Comparison of ENCODE assay signal across 6 fruit fly cellular contexts in the genomic region with DNA sequence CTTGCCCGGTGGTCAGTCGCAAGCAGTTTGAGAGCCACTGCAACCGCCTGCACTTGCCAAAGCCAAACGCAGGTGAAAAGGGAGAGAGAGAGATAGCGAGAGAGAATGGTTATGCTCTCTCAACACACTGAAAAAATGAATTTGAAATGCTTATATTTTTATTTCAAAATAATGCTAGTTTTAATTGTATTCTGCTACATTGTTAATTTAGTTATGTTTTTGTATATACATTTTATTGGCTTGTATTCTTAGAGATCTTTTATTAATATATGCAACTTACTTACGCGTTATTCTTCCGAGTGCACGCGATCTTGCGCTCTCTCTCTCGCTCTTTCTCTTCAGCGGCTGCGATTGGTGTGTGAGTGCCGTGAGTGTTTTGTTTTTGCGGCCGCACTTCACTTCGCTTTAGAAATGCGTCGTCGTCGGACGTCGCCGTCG.
A peak's percentile ranks its signal among the peaks of the same experiment; 100 is the strongest.
TF ChIP-seq lines count a peak whose summit lies in the region.

No protein-coding gene starts in this region.

- peak; percentile 62 for TF ChIP-seq CTCF in whole organism, embryonic (GFP tag; optimal IDR thresholded peaks at IDR 0.05; lab: Kevin White, UChicago)

TF ChIP-seq in whole organism, 6 proteins besides CTCF, POLR2A, EP300 and RAD21:
- TF ChIP-seq Dll (optimal IDR thresholded peaks at IDR 0.05; lab: Kevin White, UChicago) (peak; percentile 67), psq (optimal IDR thresholded peaks at IDR 0.05; lab: Kevin White, UChicago) (no peak)

TF ChIP-seq in whole organism, adult, 20 proteins besides CTCF, POLR2A, EP300 and RAD21 (continues in another document):
- TF ChIP-seq cnc (optimal IDR thresholded peaks at IDR 0.05; lab: Kevin White, UChicago) (no peak), Hr96 (GFP tag; optimal IDR thresholded peaks at IDR 0.05; lab: Kevin White, UChicago) (peak; percentile 86), tj (GFP tag; optimal IDR thresholded peaks at IDR 0.05; lab: Kevin White, UChicago) (no peak), CG7101 (tag; optimal IDR thresholded peaks at IDR 0.05; lab: Kevin White, UChicago) (peak; percentile 56), ovo (GFP tag; optimal IDR thresholded peaks at IDR 0.05; lab: Kevin White, UChicago) (no peak), cic (GFP tag; optimal IDR thresholded peaks at IDR 0.05; lab: Kevin White, UChicago) (peak; percentile 75), Clk (GFP tag; optimal IDR thresholded peaks at IDR 0.05; lab: Kevin White, UChicago) (peak; percentile 68), CG12768 (GFP tag; optimal IDR thresholded peaks at IDR 0.05; lab: Kevin White, UChicago) (peak; percentile 90), CG5204 (GFP tag; optimal IDR thresholded peaks at IDR 0.05; lab: Kevin White, UChicago) (peak; percentile 56), Crg-1 (GFP tag; optimal IDR thresholded peaks at IDR 0.05; lab: Kevin White, UChicago) (no peak), CG1620 (GFP tag; optimal IDR thresholded peaks at IDR 0.05; lab: Kevin White, UChicago) (peak; percentile 26), CG7045 (GFP tag; optimal IDR thresholded peaks at IDR 0.05; lab: Kevin White, UChicago) (peak; percentile 86), kay (GFP tag; lab: Kevin White, UChicago; ENCODE audit: borderline replicate concordance) (peak; percentile 77), CG33017 (tag; optimal IDR thresholded peaks at IDR 0.05; lab: Kevin White, UChicago) (no peak), CG14711 (tag; optimal IDR thresholded peaks at IDR 0.05; lab: Kevin White, UChicago) (peak; percentile 94), pad (GFP tag; optimal IDR thresholded peaks at IDR 0.05; lab: Kevin White, UChicago) (peak; percentile 84), CG11617 (GFP tag; optimal IDR thresholded peaks at IDR 0.05; lab: Kevin White, UChicago) (peak; percentile 61)

TF ChIP-seq in whole organism, embryonic, 481 proteins besides CTCF, POLR2A, EP300 and RAD21 (continues in another document):
- TF ChIP-seq CG8290 (GFP tag; optimal IDR thresholded peaks at IDR 0.05; lab: Kevin White, UChicago) (peak; percentile 96), CG8290 (tag; optimal IDR thresholded peaks at IDR 0.05; lab: Kevin White, UChicago) (no peak), CG7745 (tag; optimal IDR thresholded peaks at IDR 0.05; lab: Kevin White, UChicago) (no peak), nau (GFP tag; optimal IDR thresholded peaks at IDR 0.05; lab: Kevin White, UChicago) (peak; percentile 95), h (optimal IDR thresholded peaks at IDR 0.05; lab: Kevin White, UChicago) (no peak), YL-1 (GFP tag; optimal IDR thresholded peaks at IDR 0.05; lab: Kevin White, UChicago) (no peak), slou (GFP tag; optimal IDR thresholded peaks at IDR 0.05; lab: Kevin White, UChicago) (peak; percentile 97), CG12391 (tag; optimal IDR thresholded peaks at IDR 0.05; lab: Kevin White, UChicago) (no peak), toy (GFP tag; IDR thresholded peaks at IDR 0.05; lab: Robert Waterston, UW) (peak; percentile 96), CG1832 (GFP tag; optimal IDR thresholded peaks at IDR 0.05; lab: Kevin White, UChicago) (peak; percentile 37), maf-S (GFP tag; optimal IDR thresholded peaks at IDR 0.05; lab: Kevin White, UChicago) (no peak), D (optimal IDR thresholded peaks at IDR 0.05; lab: Kevin White, UChicago) (no peak), D (GFP tag; optimal IDR thresholded peaks at IDR 0.05; lab: Kevin White, UChicago) (peak; percentile 97), vnd (GFP tag; IDR thresholded peaks at IDR 0.05; lab: Robert Waterston, UW; ENCODE audit: partially characterized antibody) (no peak), CG31365 (tag; optimal IDR thresholded peaks at IDR 0.05; lab: Kevin White, UChicago) (peak; percentile 83), CG1603 (tag; optimal IDR thresholded peaks at IDR 0.05; lab: Kevin White, UChicago) (peak; percentile 96), ssp (GFP tag; IDR thresholded peaks at IDR 0.05; lab: Robert Waterston, UW) (peak; percentile 94), Hr51 (GFP tag; optimal IDR thresholded peaks at IDR 0.05; lab: Kevin White, UChicago) (no peak)

TF ChIP-seq in whole organism, prepupa, 60 proteins besides CTCF, POLR2A, EP300 and RAD21 (continues in another document):
- TF ChIP-seq CG11294 (GFP tag; IDR thresholded peaks at IDR 0.05; lab: Robert Waterston, UW) (peak; percentile 98), Hr38 (GFP tag; optimal IDR thresholded peaks at IDR 0.05; lab: Kevin White, UChicago) (no peak), CG10669 (GFP tag; optimal IDR thresholded peaks at IDR 0.05; lab: Kevin White, UChicago) (peak; percentile 97), CG6854 (GFP tag; optimal IDR thresholded peaks at IDR 0.05; lab: Kevin White, UChicago) (peak; percentile 97), CG15336 (GFP tag; IDR thresholded peaks at IDR 0.05; lab: Robert Waterston, UW) (peak; percentile 100), svp (GFP tag; lab: Kevin White, UChicago) (peak; percentile 100), Smox (GFP tag; optimal IDR thresholded peaks at IDR 0.05; lab: Kevin White, UChicago) (no peak), CG6808 (GFP tag; optimal IDR thresholded peaks at IDR 0.05; lab: Kevin White, UChicago) (peak; percentile 96), CG8319 (GFP tag; optimal IDR thresholded peaks at IDR 0.05; lab: Kevin White, UChicago) (peak; percentile 97), CG4318 (GFP tag; optimal IDR thresholded peaks at IDR 0.05; lab: Kevin White, UChicago) (peak; percentile 38), Sox15 (GFP tag; optimal IDR thresholded peaks at IDR 0.05; lab: Kevin White, UChicago) (peak; percentile 84), CG16779 (tag; optimal IDR thresholded peaks at IDR 0.05; lab: Kevin White, UChicago) (peak; percentile 95), Ets21C (GFP tag; optimal IDR thresholded peaks at IDR 0.05; lab: Kevin White, UChicago) (no peak), salr (GFP tag; optimal IDR thresholded peaks at IDR 0.05; lab: Kevin White, UChicago) (peak; percentile 89 to 93), dac (GFP tag; optimal IDR thresholded peaks at IDR 0.05; lab: Kevin White, UChicago) (no peak), CG34406 (GFP tag; optimal IDR thresholded peaks at IDR 0.05; lab: Kevin White, UChicago) (peak; percentile 85), pdm3 (GFP tag; optimal IDR thresholded peaks at IDR 0.05; lab: Kevin White, UChicago) (peak; percentile 27), Eip93F (GFP tag; optimal IDR thresholded peaks at IDR 0.05; lab: Kevin White, UChicago) (peak; percentile 96)

TF ChIP-seq in whole organism, pupa, 21 proteins besides CTCF, POLR2A, EP300 and RAD21 (continues in another document):
- TF ChIP-seq Pif1B (GFP tag; optimal IDR thresholded peaks at IDR 0.05; lab: Kevin White, UChicago) (peak; percentile 98), rn (GFP tag; IDR thresholded peaks at IDR 0.05; lab: Robert Waterston, UW) (peak; percentile 98), CG32121 (GFP tag; IDR thresholded peaks at IDR 0.05; lab: Robert Waterston, UW) (peak; percentile 100), CG34367 (tag; optimal IDR thresholded peaks at IDR 0.05; lab: Kevin White, UChicago) (no peak), Pif1A (GFP tag; optimal IDR thresholded peaks at IDR 0.05; lab: Kevin White, UChicago) (peak; percentile 98), CG4496 (GFP tag; IDR thresholded peaks at IDR 0.05; lab: Robert Waterston, UW) (peak; percentile 99), CG13204 (GFP tag; optimal IDR thresholded peaks at IDR 0.05; lab: Kevin White, UChicago) (no peak), D1 (tag; optimal IDR thresholded peaks at IDR 0.05; lab: Kevin White, UChicago) (peak; percentile 87), CG8159 (tag; optimal IDR thresholded peaks at IDR 0.05; lab: Kevin White, UChicago) (peak; percentile 98), EcR (GFP tag; optimal IDR thresholded peaks at IDR 0.05; lab: Kevin White, UChicago) (peak; percentile 76), CG12605 (GFP tag; IDR thresholded peaks at IDR 0.05; lab: Robert Waterston, UW) (peak; percentile 99), CG9948 (tag; optimal IDR thresholded peaks at IDR 0.05; lab: Kevin White, UChicago) (peak; percentile 18), Snoo (tag; optimal IDR thresholded peaks at IDR 0.05; lab: Kevin White, UChicago) (peak; percentile 98), fd96Ca (GFP tag; IDR thresholded peaks at IDR 0.05; lab: Robert Waterston, UW) (peak; percentile 96), CG14655 (GFP tag; optimal IDR thresholded peaks at IDR 0.05; lab: Kevin White, UChicago) (peak; percentile 98), Ets98B (GFP tag; IDR thresholded peaks at IDR 0.05; lab: Robert Waterston, UW) (peak; percentile 99), CG10348 (GFP tag; IDR thresholded peaks at IDR 0.05; lab: Robert Waterston, UW) (no peak), CG17806 (tag; optimal IDR thresholded peaks at IDR 0.05; lab: Kevin White, UChicago) (peak; percentile 98), CG15710 (tag; optimal IDR thresholded peaks at IDR 0.05; lab: Kevin White, UChicago) (peak; percentile 87)

TF ChIP-seq in whole organism, wandering third instar larva, 38 proteins besides CTCF, POLR2A, EP300 and RAD21 (continues in another document):
- TF ChIP-seq Sp1 (GFP tag; optimal IDR thresholded peaks at IDR 0.05; lab: Kevin White, UChicago) (no peak), ey (GFP tag; optimal IDR thresholded peaks at IDR 0.05; lab: Kevin White, UChicago) (peak; percentile 82), jim (GFP tag; optimal IDR thresholded peaks at IDR 0.05; lab: Kevin White, UChicago) (no peak), Jra (GFP tag; optimal IDR thresholded peaks at IDR 0.05; lab: Kevin White, UChicago) (no peak), Dfd (GFP tag; optimal IDR thresholded peaks at IDR 0.05; lab: Kevin White, UChicago) (peak; percentile 94), usp (GFP tag; optimal IDR thresholded peaks at IDR 0.05; lab: Kevin White, UChicago) (no peak), Rel (GFP tag; optimal IDR thresholded peaks at IDR 0.05; lab: Kevin White, UChicago) (peak; percentile 97), Rel (tag; optimal IDR thresholded peaks at IDR 0.05; lab: Kevin White, UChicago) (peak; percentile 87), dl (GFP tag; optimal IDR thresholded peaks at IDR 0.05; lab: Kevin White, UChicago; ENCODE audit: insufficient read depth in 1 of 2, partially characterized antibody in 2 of 2) (peak in 1 of 2 experiments; percentile 45), brk (GFP tag; optimal IDR thresholded peaks at IDR 0.05; lab: Kevin White, UChicago) (no peak), sv (GFP tag; optimal IDR thresholded peaks at IDR 0.05; lab: Kevin White, UChicago) (peak; percentile 94), Myc (optimal IDR thresholded peaks at IDR 0.05; lab: Kevin White, UChicago) (no peak), woc (GFP tag; optimal IDR thresholded peaks at IDR 0.05; lab: Kevin White, UChicago) (peak; percentile 99), pan (optimal IDR thresholded peaks at IDR 0.05; lab: Kevin White, UChicago) (no peak), dmrt93B (GFP tag; optimal IDR thresholded peaks at IDR 0.05; lab: Kevin White, UChicago) (peak; percentile 97), Mio (GFP tag; optimal IDR thresholded peaks at IDR 0.05; lab: Kevin White, UChicago) (no peak), sage (GFP tag; optimal IDR thresholded peaks at IDR 0.05; lab: Kevin White, UChicago) (peak; percentile 97), Hnf4 (GFP tag; optimal IDR thresholded peaks at IDR 0.05; lab: Kevin White, UChicago) (peak; percentile 24), Abd-B (GFP tag; optimal IDR thresholded peaks at IDR 0.05; lab: Kevin White, UChicago) (no peak), Vsx2 (GFP tag; optimal IDR thresholded peaks at IDR 0.05; lab: Kevin White, UChicago; ENCODE audit: partially characterized antibody) (no peak), dsf (GFP tag; optimal IDR thresholded peaks at IDR 0.05; lab: Kevin White, UChicago; ENCODE audit: borderline replicate concordance) (no peak)
